Worm (Caenorhabditis elegans) whole organism, young adult: ENCODE measurements around the gene ugt-61.

Source experiments
- B0019.2 ChIP-seq: fragments of 200-800 bp; sonication (Bioruptor generic); conservative IDR thresholded peaks from 2 replicates; pipeline ENCODE4 v1.3.6; 2022; ENCODE audit warnings: missing genetic modification reagents, missing genetic modification characterization, missing compliant biosample characterization
- B0336.3 ChIP-seq: fragments of 200-800 bp; sonication (Bioruptor generic); IDR thresholded peaks from 2 replicates; pipeline ENCODE4 v1.3.6; 2022; ENCODE audit warnings: missing genetic modification characterization, missing compliant biosample characterization
- F23B12.7 ChIP-seq: sonication (generic microtip); optimal IDR thresholded peaks from 2 replicates; lab custom pipeline; 2017; ENCODE audit warnings: missing genetic modification characterization, mild to moderate bottlenecking, missing compliant biosample characterization, antibody characterized with exemption, moderate library complexity; ENCODE audit not compliant: insufficient read depth
- F33H1.4 ChIP-seq: fragments of 200-800 bp; sonication (Bioruptor generic); IDR thresholded peaks from 2 replicates; pipeline ENCODE4 v1.3.6; 2022; ENCODE audit warnings: missing genetic modification reagents, missing genetic modification characterization, missing compliant biosample characterization
- F39B2.1 ChIP-seq: fragments of 200-800 bp; sonication (Bioruptor generic); IDR thresholded peaks from 2 replicates; pipeline ENCODE4 v1.3.6; 2022; ENCODE audit warnings: missing genetic modification reagents, missing genetic modification characterization, missing compliant biosample characterization
- F49E8.2 ChIP-seq: sonication (generic microtip); optimal IDR thresholded peaks from 3 replicates; lab custom pipeline; 2017; ENCODE audit warnings: missing genetic modification characterization, mild to moderate bottlenecking, missing compliant biosample characterization, antibody characterized with exemption, moderate library complexity; ENCODE audit not compliant: insufficient read depth
- T26A5.8 ChIP-seq: sonication (generic microtip); optimal IDR thresholded peaks from 2 replicates; lab custom pipeline; 2016; ENCODE audit warnings: missing genetic modification characterization, missing compliant biosample characterization
- Y53G8AR.9 ChIP-seq: fragments of 200-800 bp; sonication (Bioruptor generic); conservative IDR thresholded peaks from 2 replicates; pipeline ENCODE4 v1.3.6; 2022; ENCODE audit warnings: missing genetic modification reagents, missing genetic modification characterization, missing compliant biosample characterization
- ama-1 ChIP-seq, 3 experiments: fragments of 150-350 bp in 1 of 3; sonication (generic microtip) in 2 of 3; optimal IDR thresholded peaks; 2 replicates each; lab custom pipeline; 2014 to 2018; ENCODE audit warnings: missing biosample characterization in 2 of 3, missing genetic modification characterization in 2 of 3, missing genetic modification reagents in 2 of 3
- atf-7 ChIP-seq: sonication (generic microtip); optimal IDR thresholded peaks from 2 replicates; lab custom pipeline; 2017; ENCODE audit warnings: mild to moderate bottlenecking, missing genetic modification characterization, missing compliant biosample characterization
- athp-1 ChIP-seq: sonication (generic microtip); optimal IDR thresholded peaks from 2 replicates; lab custom pipeline; 2017; ENCODE audit warnings: mild to moderate bottlenecking, missing genetic modification characterization, missing compliant biosample characterization
- attf-3 ChIP-seq: fragments of 200-800 bp; sonication (Bioruptor generic); conservative IDR thresholded peaks from 2 replicates; pipeline ENCODE4 v1.3.6; 2022; ENCODE audit warnings: missing genetic modification reagents, missing genetic modification characterization, missing compliant biosample characterization
- attf-6 ChIP-seq: fragments of 200-800 bp; sonication (Bioruptor generic); IDR thresholded peaks from 2 replicates; pipeline ENCODE4 v1.3.6; 2022; ENCODE audit warnings: missing genetic modification reagents, missing genetic modification characterization, missing compliant biosample characterization
- bed-2 ChIP-seq: fragments of 200-800 bp; sonication (Bioruptor generic); IDR thresholded peaks from 2 replicates; pipeline ENCODE4 v1.3.6; 2022; ENCODE audit warnings: missing genetic modification reagents, missing genetic modification characterization, missing compliant biosample characterization
- ceh-27 ChIP-seq: fragments of 200-800 bp; sonication (Bioruptor generic); optimal IDR thresholded peaks from 2 replicates; lab custom pipeline; 2018; ENCODE audit warnings: mild to moderate bottlenecking, missing genetic modification characterization, moderate library complexity, missing compliant biosample characterization
- ceh-58 ChIP-seq: fragments of 200-800 bp; sonication (Bioruptor generic); IDR thresholded peaks from 2 replicates; pipeline ENCODE4 v1.3.6; 2022; ENCODE audit warnings: missing genetic modification characterization, missing compliant biosample characterization
- ceh-91 ChIP-seq: fragments of 200-800 bp; sonication (Bioruptor generic); IDR thresholded peaks from 2 replicates; pipeline ENCODE4 v1.3.6; 2022; ENCODE audit warnings: missing genetic modification reagents, missing genetic modification characterization, missing compliant biosample characterization
- dox-1 ChIP-seq: fragments of 200-800 bp; sonication (Bioruptor generic); IDR thresholded peaks from 2 replicates; pipeline ENCODE4 v1.3.6; 2022; ENCODE audit warnings: missing genetic modification reagents, missing genetic modification characterization, missing compliant biosample characterization
- dpff-1 ChIP-seq: sonication (generic microtip); optimal IDR thresholded peaks from 2 replicates; lab custom pipeline; 2017; ENCODE audit warnings: mild to moderate bottlenecking, missing genetic modification characterization, missing compliant biosample characterization
- efl-1 ChIP-seq: fragments of 150-350 bp; optimal IDR thresholded peaks from 2 replicates; lab custom pipeline; 2014; ENCODE audit warnings: missing biosample characterization, missing genetic modification reagents, missing genetic modification characterization
- egl-18 ChIP-seq: fragments of 200-800 bp; sonication (Bioruptor generic); IDR thresholded peaks from 2 replicates; pipeline ENCODE4 v1.3.6; 2022; ENCODE audit warnings: missing genetic modification reagents, missing genetic modification characterization, missing compliant biosample characterization
- him-1 ChIP-seq: sonication (generic microtip); optimal IDR thresholded peaks from 2 replicates; lab custom pipeline; 2016; ENCODE audit warnings: missing genotype, missing genetic modification reagents, missing genetic modification characterization, missing compliant biosample characterization
- hlh-12 ChIP-seq: sonication (generic microtip); optimal IDR thresholded peaks from 2 replicates; lab custom pipeline; 2016; ENCODE audit warnings: missing genetic modification characterization, missing compliant biosample characterization
- hmg-20 ChIP-seq: fragments of 200-800 bp; sonication (Bioruptor generic); IDR thresholded peaks from 2 replicates; pipeline ENCODE4 v1.3.6; 2022; ENCODE audit warnings: missing genetic modification reagents, missing genetic modification characterization, missing compliant biosample characterization
- hrde-1 ChIP-seq: sonication (generic microtip); optimal IDR thresholded peaks from 2 replicates; lab custom pipeline; 2016; ENCODE audit warnings: missing genetic modification characterization, mild to moderate bottlenecking, missing compliant biosample characterization, moderate library complexity, missing genotype, missing genetic modification reagents, borderline replicate concordance
- let-607 ChIP-seq, 2 experiments: fragments of 200-800 bp in 1 of 2; sonication (Bioruptor generic) in 1 of 2; sonication (generic microtip) in 1 of 2; optimal IDR thresholded peaks; 2 replicates each; lab custom pipeline; 2016 to 2018; ENCODE audit warnings: mild to moderate bottlenecking in 2 of 2, missing compliant biosample characterization in 2 of 2, missing genetic modification characterization in 2 of 2, moderate library complexity in 2 of 2, missing genotype in 1 of 2
- lin-54 ChIP-seq: fragments of 200-800 bp; sonication (Bioruptor generic); optimal IDR thresholded peaks from 2 replicates; lab custom pipeline; 2018; ENCODE audit warnings: mild to moderate bottlenecking, missing genetic modification characterization, missing compliant biosample characterization
- lsy-27 ChIP-seq: sonication (generic microtip); optimal IDR thresholded peaks from 2 replicates; lab custom pipeline; 2017; ENCODE audit warnings: missing genetic modification characterization, mild to moderate bottlenecking, missing compliant biosample characterization, antibody characterized with exemption, missing genotype, borderline replicate concordance; ENCODE audit not compliant: insufficient read depth
- madf-3 ChIP-seq: fragments of 200-800 bp; sonication (Bioruptor generic); IDR thresholded peaks from 2 replicates; pipeline ENCODE4 v1.3.6; 2022; ENCODE audit warnings: missing genetic modification reagents, missing genetic modification characterization, missing compliant biosample characterization
- madf-6 ChIP-seq: fragments of 200-800 bp; sonication (Bioruptor generic); IDR thresholded peaks from 2 replicates; pipeline ENCODE4 v1.3.6; 2022; ENCODE audit warnings: missing genetic modification reagents, missing genetic modification characterization, missing compliant biosample characterization
- mel-28 ChIP-seq: sonication (generic microtip); optimal IDR thresholded peaks from 2 replicates; lab custom pipeline; 2016; ENCODE audit warnings: borderline replicate concordance, mild to moderate bottlenecking, missing genetic modification characterization, missing compliant biosample characterization
- mes-4 ChIP-seq: sonication (generic microtip); optimal IDR thresholded peaks from 2 replicates; lab custom pipeline; 2016; ENCODE audit warnings: missing genotype, missing genetic modification characterization, missing compliant biosample characterization
- nfya-1 ChIP-seq: sonication (generic microtip); optimal IDR thresholded peaks from 2 replicates; lab custom pipeline; 2017; ENCODE audit warnings: antibody characterized with exemption, missing compliant biosample characterization, missing genetic modification characterization, borderline replicate concordance; ENCODE audit not compliant: insufficient read depth
- nhr-120 ChIP-seq: fragments of 200-800 bp; sonication (Bioruptor generic); IDR thresholded peaks from 2 replicates; pipeline ENCODE4 v1.3.6; 2022; ENCODE audit warnings: missing genetic modification characterization, missing compliant biosample characterization
- nhr-90 ChIP-seq: sonication (generic microtip); optimal IDR thresholded peaks from 2 replicates; lab custom pipeline; 2016; ENCODE audit warnings: missing genotype, mild to moderate bottlenecking, missing genetic modification characterization, missing compliant biosample characterization
- pha-4 ChIP-seq: fragments of 150-350 bp; sonication (generic microtip); optimal IDR thresholded peaks from 2 replicates; lab custom pipeline; 2014; ENCODE audit warnings: missing biosample characterization, missing genetic modification reagents, missing genetic modification characterization
- repo-1 ChIP-seq: sonication (generic microtip); optimal IDR thresholded peaks from 2 replicates; lab custom pipeline; 2017; ENCODE audit warnings: mild to moderate bottlenecking, missing genetic modification characterization, missing compliant biosample characterization
- sdz-38 ChIP-seq: sonication (generic microtip); optimal IDR thresholded peaks from 2 replicates; lab custom pipeline; 2016; ENCODE audit warnings: missing genotype, missing genetic modification characterization, missing compliant biosample characterization
- snpc-1.1 ChIP-seq: sonication (generic microtip); optimal IDR thresholded peaks from 2 replicates; lab custom pipeline; 2017; ENCODE audit warnings: missing genetic modification characterization, mild to moderate bottlenecking, missing compliant biosample characterization, antibody characterized with exemption, moderate library complexity, missing genotype, missing genetic modification reagents; ENCODE audit not compliant: insufficient read depth
- snpc-1.3 ChIP-seq: sonication (generic microtip); optimal IDR thresholded peaks from 2 replicates; lab custom pipeline; 2017; ENCODE audit warnings: missing genetic modification characterization, mild to moderate bottlenecking, missing compliant biosample characterization, antibody characterized with exemption, moderate library complexity, missing genotype, missing genetic modification reagents; ENCODE audit not compliant: insufficient read depth
- sptf-2 ChIP-seq: fragments of 200-800 bp; sonication (Bioruptor generic); optimal IDR thresholded peaks from 2 replicates; lab custom pipeline; 2018; ENCODE audit warnings: mild to moderate bottlenecking, missing genetic modification characterization, missing compliant biosample characterization
- tbp1 ChIP-seq: fragments of 200-800 bp; sonication (Bioruptor generic); optimal IDR thresholded peaks from 2 replicates; lab custom pipeline; 2018; ENCODE audit warnings: mild to moderate bottlenecking, missing genetic modification characterization, missing compliant biosample characterization
- tbx-9 ChIP-seq: sonication (generic microtip); optimal IDR thresholded peaks from 2 replicates; lab custom pipeline; 2016; ENCODE audit warnings: borderline replicate concordance, missing genetic modification characterization, inconsistent platforms, missing compliant biosample characterization
- unc-130 ChIP-seq: sonication (generic microtip); optimal IDR thresholded peaks from 2 replicates; lab custom pipeline; 2016; ENCODE audit warnings: missing genetic modification reagents, missing genetic modification characterization, missing compliant biosample characterization
- ztf-6 ChIP-seq: fragments of 200-800 bp; sonication (Bioruptor generic); IDR thresholded peaks from 2 replicates; pipeline ENCODE4 v1.3.6; 2022; ENCODE audit warnings: missing genetic modification reagents, missing genetic modification characterization, missing compliant biosample characterization

ugt-61 gene

ce11 chrV:4758540-4758939, 16.3 kb downstream of the ugt-61 start (continued):
- no peak; the same call in 1 of the 2 replicates for TF ChIP-seq B0336.3 (GFP tag; lab: Robert Waterston, UW)
- TF ChIP-seq atf-7, result no peak
- no peak for TF ChIP-seq B0019.2 (GFP tag; lab: Robert Waterston, UW)
- TF ChIP-seq tbp1, result no peak
- no peak for TF ChIP-seq sptf-2 (GFP tag; lab: Kevin White, UChicago)
- no peak for TF ChIP-seq nhr-90
- peak; percentile 2 for TF ChIP-seq T26A5.8 (tag; lab: Kevin White, UChicago)
- TF ChIP-seq nhr-120 (GFP tag; lab: Robert Waterston, UW), result no peak
- no peak for TF ChIP-seq ceh-27 (GFP tag; lab: Kevin White, UChicago)
- peak; percentile 79 for TF ChIP-seq Y53G8AR.9 (GFP tag; lab: Robert Waterston, UW)
- no peak for TF ChIP-seq let-607 (tag; optimal IDR thresholded peaks at IDR 0.05; lab: Kevin White, UChicago)
- TF ChIP-seq dpff-1, result no peak
- TF ChIP-seq hlh-12, result no peak
- TF ChIP-seq lin-54 (GFP tag; lab: Kevin White, UChicago), result no peak
- TF ChIP-seq madf-3, result peak; percentile 78; the same call in 1 of the 2 replicates
- TF ChIP-seq him-1 (tag; lab: Kevin White, UChicago), result peak; percentile 21
- TF ChIP-seq attf-6 (GFP tag; lab: Robert Waterston, UW), result peak; percentile 47; the same call in 1 of the 2 replicates
- no peak for TF ChIP-seq athp-1 (tag; lab: Kevin White, UChicago)
- peak; percentile 76; the same call in 1 of the 2 replicates for TF ChIP-seq F39B2.1 (GFP tag; lab: Robert Waterston, UW)
- 0 out of 2 replicates have a peak, but pooled peaks have one; percentile 3 for TF ChIP-seq hmg-20 (GFP tag; lab: Robert Waterston, UW)
- no peak for TF ChIP-seq ama-1 (optimal IDR thresholded peaks at IDR 0.05; lab: Kevin White, UChicago)
- peak in 1 of 2 experiments; percentile 37 for TF ChIP-seq ama-1 (GFP tag; optimal IDR thresholded peaks at IDR 0.05; lab: Kevin White, UChicago)
- TF ChIP-seq mel-28 (tag; lab: Kevin White, UChicago), result no peak
- TF ChIP-seq madf-6 (GFP tag; lab: Robert Waterston, UW), result peak; percentile 63
- TF ChIP-seq snpc-1.1, result no peak
- no peak for TF ChIP-seq efl-1 (GFP tag; lab: Kevin White, UChicago)
- peak; percentile 15 for TF ChIP-seq F49E8.2 (tag; lab: Kevin White, UChicago)
- no peak for TF ChIP-seq unc-130 (GFP tag; lab: Kevin White, UChicago)
- no peak for TF ChIP-seq egl-18 (GFP tag; lab: Robert Waterston, UW)
- no peak for TF ChIP-seq repo-1 (tag; lab: Kevin White, UChicago)
- no peak for TF ChIP-seq ceh-58 (GFP tag; lab: Robert Waterston, UW)
- no peak for TF ChIP-seq dox-1 (GFP tag; lab: Robert Waterston, UW)
- TF ChIP-seq F33H1.4, result 0 out of 2 replicates have a peak, but pooled peaks have one; percentile 21
- no peak for TF ChIP-seq tbx-9
- TF ChIP-seq attf-3, result no peak
- no peak for TF ChIP-seq ztf-6 (GFP tag; lab: Robert Waterston, UW)
- no peak for TF ChIP-seq lsy-27 (tag; lab: Kevin White, UChicago)
- no peak for TF ChIP-seq pha-4 (tag; lab: Kevin White, UChicago)
- TF ChIP-seq snpc-1.3, result no peak
- TF ChIP-seq sdz-38 (tag; lab: Kevin White, UChicago), result no peak
- peak; percentile 10 for TF ChIP-seq hrde-1 (tag; lab: Kevin White, UChicago)
- no peak for TF ChIP-seq nfya-1
- no peak for TF ChIP-seq ceh-91 (GFP tag; lab: Robert Waterston, UW)
- TF ChIP-seq bed-2 (GFP tag; lab: Robert Waterston, UW), result no peak
- no peak for TF ChIP-seq F23B12.7 (tag; lab: Kevin White, UChicago)
- no peak for TF ChIP-seq mes-4 (tag; lab: Kevin White, UChicago)
